Worm (Caenorhabditis elegans) whole organism, L4 larva: ENCODE results near the gene C48B4.9.

Source experiments
- aha-1 ChIP-seq: fragments of 150-350 bp; peaks from one replicate; lab custom pipeline; 2014; ENCODE audit warnings: missing biosample characterization, missing genetic modification characterization
- ama-1 ChIP-seq: fragments of 150-350 bp; optimal IDR thresholded peaks from 2 replicates; lab custom pipeline; 2014; ENCODE audit warnings: inconsistent platforms, mixed read lengths
- ceh-32 ChIP-seq: sonication (generic microtip); optimal IDR thresholded peaks from 2 replicates; lab custom pipeline; 2016; ENCODE audit warnings: mild to moderate bottlenecking, missing genetic modification characterization, missing compliant biosample characterization; ENCODE audit not compliant: poor library complexity
- fos-1 ChIP-seq: fragments of 150-350 bp; optimal IDR thresholded peaks from 2 replicates; lab custom pipeline; 2014; ENCODE audit warnings: missing biosample characterization, missing genetic modification characterization
- lin-15B ChIP-seq: fragments of 150-350 bp; sonication (generic microtip); optimal IDR thresholded peaks from 3 replicates; lab custom pipeline; 2014; ENCODE audit warnings: missing biosample characterization, missing genetic modification characterization
- mdl-1 ChIP-seq, 2 experiments: fragments of 150-350 bp in 1 of 2; sonication (generic microtip) in 1 of 2; optimal IDR thresholded peaks; 2 replicates each; lab custom pipeline; 2014 to 2017; ENCODE audit warnings: missing biosample characterization in 2 of 2, missing genetic modification characterization in 2 of 2
- mep-1 ChIP-seq: fragments of 150-350 bp; sonication (generic microtip); optimal IDR thresholded peaks from 3 replicates; lab custom pipeline; 2014; ENCODE audit warnings: missing biosample characterization, missing genetic modification characterization
- mes-2 ChIP-seq: sonication (generic microtip); optimal IDR thresholded peaks from 2 replicates; lab custom pipeline; 2016; ENCODE audit warnings: missing genotype, mild to moderate bottlenecking, missing genetic modification characterization, missing compliant biosample characterization; ENCODE audit not compliant: poor library complexity, severe bottlenecking
- nhr-10 ChIP-seq: fragments of 150-350 bp; optimal IDR thresholded peaks from 2 replicates; lab custom pipeline; 2014; ENCODE audit warnings: missing biosample characterization, missing genetic modification characterization
- nhr-76 ChIP-seq: fragments of 150-350 bp; optimal IDR thresholded peaks from 2 replicates; lab custom pipeline; 2014; ENCODE audit warnings: missing biosample characterization, missing genetic modification characterization
- pha-4 ChIP-seq, 2 experiments: fragments of 150-350 bp in 1 of 2; fragments of 200-800 bp in 1 of 2; sonication (Bioruptor generic) in 1 of 2; IDR thresholded peaks in 1 of 2; optimal IDR thresholded peaks in 1 of 2; 2 replicates each; pipeline versions ENCODE4 v1.3.6 to Lab custom; 2014 to 2022; ENCODE audit warnings: missing genetic modification characterization in 2 of 2, missing genetic modification reagents in 2 of 2, missing biosample characterization in 1 of 2, missing compliant biosample characterization in 1 of 2
- skn-1 ChIP-seq: fragments of 150-350 bp; optimal IDR thresholded peaks from 2 replicates; lab custom pipeline; 2014; ENCODE audit warnings: missing biosample characterization, missing genetic modification characterization
- unc-130 ChIP-seq: sonication (generic microtip); optimal IDR thresholded peaks from 2 replicates; lab custom pipeline; 2016; ENCODE audit warnings: missing genetic modification reagents, missing genetic modification characterization, missing compliant biosample characterization
- ztf-11 ChIP-seq: fragments of 150-350 bp; optimal IDR thresholded peaks from 2 replicates; lab custom pipeline; 2014; ENCODE audit warnings: missing biosample characterization, missing genetic modification characterization

ce11 chrIII:9570869-9571268 lies 7.7 kb upstream of the C48B4.9 start:
- TF ChIP-seq mes-2 (tag; lab: Kevin White, UChicago) (peak; percentile 13), pha-4 (GFP tag; IDR thresholded peaks at IDR 0.05; lab: Robert Waterston, UW) (no peak), pha-4 (tag; optimal IDR thresholded peaks at IDR 0.05; lab: Kevin White, UChicago) (no peak), mep-1 (tag; lab: Kevin White, UChicago) (no peak), ama-1 (lab: Kevin White, UChicago) (no peak), aha-1 (no peak), skn-1 (tag; lab: Kevin White, UChicago) (no peak), unc-130 (GFP tag; lab: Kevin White, UChicago) (no peak), nhr-76 (tag; lab: Kevin White, UChicago) (no peak), fos-1 (tag; lab: Kevin White, UChicago) (no peak), lin-15B (tag; lab: Kevin White, UChicago) (no peak), ceh-32 (no peak), nhr-10 (tag; lab: Kevin White, UChicago) (no peak), mdl-1 (tag; optimal IDR thresholded peaks at IDR 0.05; lab: Kevin White, UChicago) (no peak), ztf-11 (tag; lab: Kevin White, UChicago) (no peak)
